Worm (Caenorhabditis elegans): ENCODE data around the gene brc-2.

- TF ChIP-seq fos-1 (tag; optimal IDR thresholded peaks at IDR 0.05) (no peak), ama-1 (optimal IDR thresholded peaks at IDR 0.05) (no peak), nhr-237 (tag; optimal IDR thresholded peaks at IDR 0.05) (no peak), snpc-4 (tag; optimal IDR thresholded peaks at IDR 0.05) (no peak), sptf-1 (tag; optimal IDR thresholded peaks at IDR 0.05) (no peak), egl-27 (tag; optimal IDR thresholded peaks at IDR 0.05) (no peak), ceh-8 (GFP tag; optimal IDR thresholded peaks at IDR 0.05) (no peak), xbp-1 (tag; optimal IDR thresholded peaks at IDR 0.05) (no peak), fkh-10 (GFP tag; optimal IDR thresholded peaks at IDR 0.05) (no peak), unc-62 (GFP tag; optimal IDR thresholded peaks at IDR 0.05) (no peak), pag-3 (tag; optimal IDR thresholded peaks at IDR 0.05; ENCODE audit: borderline replicate concordance, insufficient read depth) (no peak), swsn-7 (tag; optimal IDR thresholded peaks at IDR 0.05) (no peak), ztf-11 (tag; optimal IDR thresholded peaks at IDR 0.05) (no peak)
Measured at ce11 chrIII:6885889-6886288, 17.0 kb downstream of the brc-2 start.

Data from whole organism, L1 larva.